Worm (Caenorhabditis elegans) whole organism, L3 larva: ENCODE data around the gene amx-3.

Experiments
- ZK546.5 ChIP-seq: sonication (generic microtip); optimal IDR thresholded peaks from 2 replicates; lab custom pipeline; 2017; ENCODE audit warnings: missing biosample characterization, missing genetic modification characterization
- ama-1 ChIP-seq: fragments of 150-350 bp; optimal IDR thresholded peaks from 2 replicates; lab custom pipeline; 2018
- ceh-16 ChIP-seq: sonication (generic microtip); optimal IDR thresholded peaks from 2 replicates; lab custom pipeline; 2017; ENCODE audit warnings: missing biosample characterization, missing genetic modification characterization
- ceh-28 ChIP-seq: fragments of 150-350 bp; optimal IDR thresholded peaks from 2 replicates; lab custom pipeline; 2014; ENCODE audit warnings: missing biosample characterization, missing genetic modification reagents, missing genetic modification characterization
- ceh-9 ChIP-seq: sonication (generic microtip); optimal IDR thresholded peaks from 2 replicates; lab custom pipeline; 2018; ENCODE audit warnings: missing biosample characterization, missing genetic modification characterization
- daf-12 ChIP-seq: fragments of 150-350 bp; optimal IDR thresholded peaks from 2 replicates; lab custom pipeline; 2014; ENCODE audit warnings: missing biosample characterization, missing genetic modification reagents, missing genetic modification characterization
- egl-27 ChIP-seq: sonication (generic microtip); optimal IDR thresholded peaks from 4 replicates; lab custom pipeline; 2017; ENCODE audit warnings: missing biosample characterization, missing genetic modification reagents, missing genetic modification characterization
- egl-5 ChIP-seq: fragments of 150-350 bp; optimal IDR thresholded peaks from 2 replicates; lab custom pipeline; 2017; ENCODE audit warnings: missing biosample characterization, missing genetic modification reagents, missing genetic modification characterization, inconsistent platforms
- elt-2 ChIP-seq: sonication (generic microtip); optimal IDR thresholded peaks from 2 replicates; lab custom pipeline; 2016; ENCODE audit warnings: missing genetic modification reagents, mild to moderate bottlenecking, missing genetic modification characterization, missing compliant biosample characterization
- elt-3 ChIP-seq, 3 experiments: fragments of 150-350 bp in 1 of 3; sonication (generic microtip) in 2 of 3; optimal IDR thresholded peaks; 2 replicates in 2 of 3; 4 replicates in 1 of 3; lab custom pipeline; 2014 to 2017; ENCODE audit warnings: missing biosample characterization in 3 of 3, missing genetic modification characterization in 3 of 3
- fkh-10 ChIP-seq: sonication (generic microtip); optimal IDR thresholded peaks from 2 replicates; lab custom pipeline; 2017; ENCODE audit warnings: missing biosample characterization, missing genetic modification reagents, missing genetic modification characterization
- fkh-2 ChIP-seq: fragments of 150-350 bp; optimal IDR thresholded peaks from 2 replicates; lab custom pipeline; 2014; ENCODE audit warnings: missing biosample characterization, missing genetic modification reagents, missing genetic modification characterization
- fos-1 ChIP-seq: fragments of 150-350 bp; optimal IDR thresholded peaks from 2 replicates; lab custom pipeline; 2014; ENCODE audit warnings: missing biosample characterization, missing genetic modification characterization
- hmg-11 ChIP-seq: sonication (generic microtip); optimal IDR thresholded peaks from 2 replicates; lab custom pipeline; 2016; ENCODE audit warnings: missing genetic modification characterization, missing compliant biosample characterization
- jun-1 ChIP-seq: fragments of 150-350 bp; optimal IDR thresholded peaks from 2 replicates; lab custom pipeline; 2014; ENCODE audit warnings: missing biosample characterization, missing genetic modification reagents, missing genetic modification characterization
- lin-15B ChIP-seq: fragments of 150-350 bp; optimal IDR thresholded peaks from 2 replicates; lab custom pipeline; 2014; ENCODE audit warnings: missing biosample characterization, missing genetic modification characterization
- lin-39 ChIP-seq: fragments of 150-350 bp; optimal IDR thresholded peaks from 2 replicates; lab custom pipeline; 2018; ENCODE audit warnings: missing biosample characterization, missing genetic modification reagents, missing genetic modification characterization
- lsy-12 ChIP-seq: sonication (generic microtip); optimal IDR thresholded peaks from 2 replicates; lab custom pipeline; 2016; ENCODE audit warnings: mild to moderate bottlenecking, missing genetic modification characterization, missing compliant biosample characterization
- mdl-1 ChIP-seq: fragments of 150-350 bp; optimal IDR thresholded peaks from 2 replicates; lab custom pipeline; 2014; ENCODE audit warnings: missing biosample characterization, missing genetic modification characterization
- nfya-1 ChIP-seq: sonication (generic microtip); optimal IDR thresholded peaks from 2 replicates; lab custom pipeline; 2017; ENCODE audit warnings: missing genetic modification characterization, mild to moderate bottlenecking, missing compliant biosample characterization, antibody characterized with exemption, moderate library complexity; ENCODE audit not compliant: insufficient read depth
- nhr-23 ChIP-seq: fragments of 150-350 bp; optimal IDR thresholded peaks from 2 replicates; lab custom pipeline; 2014; ENCODE audit warnings: missing biosample characterization, missing genetic modification reagents, missing genetic modification characterization
- nhr-237 ChIP-seq: fragments of 150-350 bp; optimal IDR thresholded peaks from 2 replicates; lab custom pipeline; 2014; ENCODE audit warnings: missing biosample characterization, missing genetic modification characterization
- nhr-25 ChIP-seq: sonication (generic microtip); optimal IDR thresholded peaks from 2 replicates; lab custom pipeline; 2017; ENCODE audit warnings: missing biosample characterization, missing genetic modification characterization
- nhr-43 ChIP-seq: sonication (generic microtip); optimal IDR thresholded peaks from 2 replicates; lab custom pipeline; 2016; ENCODE audit warnings: mild to moderate bottlenecking, missing genetic modification characterization, missing compliant biosample characterization; ENCODE audit not compliant: poor library complexity, severe bottlenecking
- nhr-67 ChIP-seq: fragments of 150-350 bp; optimal IDR thresholded peaks from 2 replicates; lab custom pipeline; 2014; ENCODE audit warnings: missing biosample characterization, missing genetic modification characterization
- nhr-77 ChIP-seq: fragments of 150-350 bp; optimal IDR thresholded peaks from 2 replicates; lab custom pipeline; 2014; ENCODE audit warnings: missing biosample characterization, missing genetic modification characterization
- pha-4 ChIP-seq: fragments of 150-350 bp; optimal IDR thresholded peaks from 2 replicates; lab custom pipeline; 2014; ENCODE audit warnings: missing biosample characterization, missing genetic modification reagents, missing genetic modification characterization
- pqm-1 ChIP-seq: fragments of 150-350 bp; optimal IDR thresholded peaks from 2 replicates; lab custom pipeline; 2017; ENCODE audit warnings: missing biosample characterization, missing genetic modification characterization, inconsistent platforms
- skn-1 ChIP-seq: fragments of 150-350 bp; optimal IDR thresholded peaks from 2 replicates; lab custom pipeline; 2014; ENCODE audit warnings: missing biosample characterization, missing genetic modification characterization
- snpc-4 ChIP-seq: fragments of 150-350 bp; optimal IDR thresholded peaks from 2 replicates; lab custom pipeline; 2014; ENCODE audit warnings: missing biosample characterization, missing genetic modification characterization
- tbx-2 ChIP-seq: sonication (generic microtip); optimal IDR thresholded peaks from 2 replicates; lab custom pipeline; 2016; ENCODE audit warnings: mild to moderate bottlenecking, missing genetic modification characterization, missing compliant biosample characterization
- unc-39 ChIP-seq: sonication (generic microtip); optimal IDR thresholded peaks from 4 replicates; lab custom pipeline; 2017; ENCODE audit warnings: missing biosample characterization, missing genetic modification characterization
- unc-62 ChIP-seq: fragments of 150-350 bp; sonication (generic microtip); optimal IDR thresholded peaks from 4 replicates; lab custom pipeline; 2014; ENCODE audit warnings: missing biosample characterization, missing genetic modification reagents, missing genetic modification characterization
- zag-1 ChIP-seq: fragments of 150-350 bp; optimal IDR thresholded peaks from 2 replicates; lab custom pipeline; 2014; ENCODE audit warnings: missing biosample characterization, missing genetic modification characterization
- ztf-11 ChIP-seq: fragments of 150-350 bp; optimal IDR thresholded peaks from 2 replicates; lab custom pipeline; 2014; ENCODE audit warnings: missing biosample characterization, missing genetic modification characterization
- ztf-4 ChIP-seq: fragments of 150-350 bp; optimal IDR thresholded peaks from 2 replicates; lab custom pipeline; 2014; ENCODE audit warnings: missing biosample characterization, missing genetic modification characterization

amx-3 gene

ce11 chrV:20875324-20875723 is 28.2 kb downstream of the amx-3 start:
- TF ChIP-seq nhr-237 (tag; lab: Kevin White, UChicago): no peak
- no peak for TF ChIP-seq ZK546.5 (tag; lab: Kevin White, UChicago)
- no peak for TF ChIP-seq snpc-4 (tag; lab: Kevin White, UChicago)
- TF ChIP-seq lsy-12 (tag; lab: Kevin White, UChicago): no peak
- no peak for TF ChIP-seq pqm-1
- no peak for TF ChIP-seq elt-2 (tag; lab: Kevin White, UChicago)
- no peak for TF ChIP-seq unc-62 (GFP tag; lab: Kevin White, UChicago)
- TF ChIP-seq ama-1: no peak
- TF ChIP-seq jun-1: no peak
- TF ChIP-seq ztf-11: no peak
- TF ChIP-seq mdl-1 (tag; lab: Kevin White, UChicago): no peak
- TF ChIP-seq nhr-23 (tag; lab: Kevin White, UChicago): no peak
- no peak for TF ChIP-seq nhr-43 (tag; lab: Kevin White, UChicago)
- TF ChIP-seq egl-5 (tag; lab: Kevin White, UChicago): no peak

ce11 chrV:20873144-20873543 is 30.4 kb downstream of the amx-3 start:
- TF ChIP-seq fos-1 (tag; lab: Kevin White, UChicago) (no peak), nfya-1 (peak; percentile 20), hmg-11 (tag; lab: Kevin White, UChicago) (peak; percentile 45), fkh-10 (GFP tag; lab: Kevin White, UChicago) (peak; percentile 81)

- TF ChIP-seq snpc-4 (tag; lab: Kevin White, UChicago) (no peak), tbx-2 (no peak), ceh-28 (tag; lab: Kevin White, UChicago) (no peak), ceh-9 (tag; lab: Kevin White, UChicago) (no peak), egl-27 (no peak), pha-4 (tag; lab: Kevin White, UChicago) (no peak)
Measured at ce11 chrV:20871194-20871593, 32.3 kb downstream of the amx-3 start.

ce11 chrV:20870633-20871032 is 32.9 kb downstream of the amx-3 start:
- no peak for TF ChIP-seq nhr-67
- TF ChIP-seq, all 47 proteins: peak for 0

ce11 chrV:20868329-20868728 is 35.2 kb downstream of the amx-3 start, which contains the start of gene F31D4.8:
F31D4.8 (minus strand) TSS chrV:20868429.
- TF ChIP-seq ceh-16 (tag; lab: Kevin White, UChicago): no peak
- no peak for TF ChIP-seq skn-1 (tag; lab: Kevin White, UChicago)
- TF ChIP-seq pha-4 (tag; lab: Kevin White, UChicago): peak; percentile 8

ce11 chrV:20866406-20866805 is 37.1 kb downstream of the amx-3 start:
- peak; percentile 39 for TF ChIP-seq pqm-1
- peak; percentile 81 for TF ChIP-seq elt-2 (tag; lab: Kevin White, UChicago)
- no peak for TF ChIP-seq fkh-2 (tag; lab: Kevin White, UChicago)
- TF ChIP-seq nhr-43 (tag; lab: Kevin White, UChicago): no peak
- TF ChIP-seq nhr-67: no peak
- TF ChIP-seq lin-15B (tag; lab: Kevin White, UChicago): no peak
- TF ChIP-seq fkh-10 (GFP tag; lab: Kevin White, UChicago): no peak
- TF ChIP-seq zag-1 (tag; lab: Kevin White, UChicago): no peak
- TF ChIP-seq egl-27: no peak
- TF ChIP-seq unc-62 (GFP tag; lab: Kevin White, UChicago): no peak

- no peak for TF ChIP-seq mdl-1 (tag; lab: Kevin White, UChicago)
- TF ChIP-seq jun-1: no peak
- TF ChIP-seq daf-12 (tag; lab: Kevin White, UChicago): no peak
- no peak for TF ChIP-seq fkh-10 (GFP tag; lab: Kevin White, UChicago)
- TF ChIP-seq elt-3 (tag; optimal IDR thresholded peaks at IDR 0.05; lab: Kevin White, UChicago): no peak
- no peak for TF ChIP-seq zag-1 (tag; lab: Kevin White, UChicago)
- TF ChIP-seq elt-2 (tag; lab: Kevin White, UChicago): no peak
- no peak for TF ChIP-seq ZK546.5 (tag; lab: Kevin White, UChicago)
- no peak for TF ChIP-seq lin-39 (tag; lab: Kevin White, UChicago)
- TF ChIP-seq nhr-237 (tag; lab: Kevin White, UChicago): no peak
- TF ChIP-seq ztf-4 (tag; lab: Kevin White, UChicago): no peak
- no peak for TF ChIP-seq nhr-77 (tag; lab: Kevin White, UChicago)
- no peak for TF ChIP-seq snpc-4 (tag; lab: Kevin White, UChicago)
- no peak for TF ChIP-seq nhr-25
- TF ChIP-seq unc-39 (tag; lab: Kevin White, UChicago): no peak
- TF ChIP-seq nhr-67: no peak
- no peak for TF ChIP-seq skn-1 (tag; lab: Kevin White, UChicago)
Measured at ce11 chrV:20862681-20863080, 40.8 kb downstream of the amx-3 start, which contains the start of gene twk-35. twk-35 (plus strand) TSS chrV:20862981.
